Fruit fly (Drosophila melanogaster): Measurements from ENCODE around the gene Cralbp.

DNA sequence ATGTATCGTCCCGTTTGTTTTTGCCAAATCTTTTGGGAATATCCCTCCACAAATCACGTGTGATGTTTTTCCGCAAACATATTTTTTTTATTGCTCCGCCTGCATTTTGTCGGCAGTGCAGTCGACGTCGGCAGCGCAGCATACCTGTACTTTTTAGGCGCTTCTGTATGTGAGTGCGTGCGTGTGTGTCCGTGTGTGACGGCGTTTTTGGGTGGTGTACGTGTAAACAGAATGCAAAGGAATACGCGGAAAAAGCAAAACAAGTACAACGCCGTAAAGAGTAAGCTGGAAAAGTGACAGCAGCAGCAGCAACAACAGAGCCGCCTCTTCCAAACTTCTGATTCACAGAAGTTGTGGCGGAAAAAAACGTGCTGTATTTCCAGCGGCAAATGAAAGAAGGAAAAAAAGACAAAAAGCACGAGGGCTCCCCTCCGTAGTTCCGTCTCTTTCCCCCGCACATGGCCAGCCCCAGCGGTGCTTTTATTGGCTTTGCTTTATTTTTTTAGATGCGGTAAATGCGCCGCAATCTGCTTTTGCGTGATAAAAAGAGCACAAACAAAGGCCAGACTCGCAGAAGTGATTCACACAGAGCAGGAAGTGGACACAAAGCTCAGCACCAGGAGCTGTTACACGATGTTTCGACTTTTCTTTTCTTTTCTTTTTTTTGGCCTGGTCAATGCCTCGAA is 16.3 kb downstream of the Cralbp start:
- no peak for TF ChIP-seq CG8478 (optimal IDR thresholded peaks at IDR 0.05)
- peak; percentile 25 for TF ChIP-seq psq (optimal IDR thresholded peaks at IDR 0.05)
- no peak for TF ChIP-seq EcR (GFP tag; optimal IDR thresholded peaks at IDR 0.05)
- no peak for TF ChIP-seq Dll (optimal IDR thresholded peaks at IDR 0.05)
